Fruit fly (Drosophila melanogaster) whole organism, embryonic: ENCODE results near the gene CG11593.

Experiments used
- Ada2b ChIP-seq: fragments of 200-800 bp; sonication (Bioruptor generic); IDR thresholded peaks from 2 replicates; pipeline ENCODE4 v1.3.6; 2022; ENCODE audit warnings: missing biosample characterization, missing genetic modification characterization
- Asciz ChIP-seq: fragments of 200-800 bp; sonication (Bioruptor generic); optimal IDR thresholded peaks from 2 replicates; lab custom pipeline; 2017; ENCODE audit warnings: missing biosample characterization, mild to moderate bottlenecking, missing genetic modification characterization, missing genetic modification reagents
- CG10209 ChIP-seq: fragments of 200-800 bp; sonication (Bioruptor generic); optimal IDR thresholded peaks from 3 replicates; lab custom pipeline; 2017; ENCODE audit warnings: missing biosample characterization, mild to moderate bottlenecking, missing genetic modification characterization, missing genetic modification reagents
- CG10959 ChIP-seq: fragments of 200-800 bp; sonication (Bioruptor generic); IDR thresholded peaks from 2 replicates; pipeline ENCODE4 v1.3.6; 2022; ENCODE audit warnings: missing biosample characterization, missing genetic modification characterization
- CG11723 ChIP-seq: fragments of 200-800 bp; sonication (Bioruptor generic); optimal IDR thresholded peaks from 2 replicates; lab custom pipeline; 2017; ENCODE audit warnings: missing biosample characterization, mild to moderate bottlenecking, missing genetic modification characterization
- CG12104 ChIP-seq: fragments of 200-800 bp; sonication (Bioruptor generic); optimal IDR thresholded peaks from 3 replicates; lab custom pipeline; 2016; ENCODE audit warnings: missing biosample characterization, missing genetic modification characterization
- CG12659 ChIP-seq: fragments of 200-800 bp; sonication (Bioruptor generic); optimal IDR thresholded peaks from 3 replicates; lab custom pipeline; 2017; ENCODE audit warnings: mild to moderate bottlenecking, missing biosample characterization, missing genetic modification reagents, missing genetic modification characterization
- CG13424 ChIP-seq: fragments of 200-800 bp; sonication (Bioruptor generic); optimal IDR thresholded peaks from 2 replicates; lab custom pipeline; 2019; ENCODE audit warnings: missing biosample characterization, mild to moderate bottlenecking, missing genetic modification characterization, moderate library complexity
- CG13894 ChIP-seq: fragments of 200-800 bp; sonication (Bioruptor generic); optimal IDR thresholded peaks from 3 replicates; lab custom pipeline; 2018; ENCODE audit warnings: missing biosample characterization, mild to moderate bottlenecking, missing genetic modification characterization, moderate library complexity
- CG17361 ChIP-seq: fragments of 200-800 bp; sonication (Bioruptor generic); IDR thresholded peaks from 3 replicates; pipeline ENCODE4 v1.3.6; 2022; ENCODE audit warnings: missing biosample characterization, missing genetic modification characterization
- CG17802 ChIP-seq: fragments of 200-800 bp; sonication (Bioruptor generic); optimal IDR thresholded peaks from 2 replicates; lab custom pipeline; 2018; ENCODE audit warnings: missing biosample characterization, mild to moderate bottlenecking, missing genetic modification characterization, moderate library complexity
- CG18011 ChIP-seq: fragments of 200-800 bp; sonication (Bioruptor generic); optimal IDR thresholded peaks from 2 replicates; lab custom pipeline; 2017; ENCODE audit warnings: missing biosample characterization, missing genetic modification characterization, mild to moderate bottlenecking, moderate library complexity, missing genotype
- CG18619 ChIP-seq: fragments of 200-800 bp; sonication (Bioruptor generic); optimal IDR thresholded peaks from 3 replicates; lab custom pipeline; 2017; ENCODE audit warnings: missing biosample characterization, mild to moderate bottlenecking, missing genetic modification characterization
- CG2120 ChIP-seq: fragments of 200-800 bp; sonication (Bioruptor generic); optimal IDR thresholded peaks from 3 replicates; lab custom pipeline; 2016; ENCODE audit warnings: missing biosample characterization, missing genetic modification characterization
- CG2678 ChIP-seq: fragments of 200-800 bp; sonication (Bioruptor generic); optimal IDR thresholded peaks from 3 replicates; lab custom pipeline; 2019; ENCODE audit warnings: missing biosample characterization, mild to moderate bottlenecking, missing genetic modification characterization, moderate library complexity
- CG31441 ChIP-seq: fragments of 200-800 bp; sonication (Bioruptor generic); IDR thresholded peaks from 2 replicates; pipeline ENCODE4 v1.3.6; 2022; ENCODE audit warnings: missing biosample characterization, missing genetic modification characterization
- CG3407 ChIP-seq: fragments of 200-800 bp; sonication (Bioruptor generic); optimal IDR thresholded peaks from 2 replicates; lab custom pipeline; 2018; ENCODE audit warnings: missing biosample characterization, mild to moderate bottlenecking, missing genetic modification characterization
- CG3847 ChIP-seq: fragments of 200-800 bp; sonication (Bioruptor generic); IDR thresholded peaks from 2 replicates; pipeline ENCODE4 v1.3.6; 2022; ENCODE audit warnings: missing biosample characterization, missing genetic modification characterization
- CG7556 ChIP-seq: fragments of 200-800 bp; sonication (Bioruptor generic); optimal IDR thresholded peaks from 2 replicates; lab custom pipeline; 2017; ENCODE audit warnings: missing biosample characterization, mild to moderate bottlenecking, missing genetic modification characterization
- CG8765 ChIP-seq: fragments of 200-800 bp; sonication (Bioruptor generic); IDR thresholded peaks from 2 replicates; pipeline ENCODE4 v1.3.6; 2022; ENCODE audit warnings: missing biosample characterization, missing genetic modification characterization
- CG9727 ChIP-seq: fragments of 200-800 bp; sonication (Bioruptor generic); optimal IDR thresholded peaks from 3 replicates; lab custom pipeline; 2017; ENCODE audit warnings: missing biosample characterization, mild to moderate bottlenecking, missing genetic modification characterization
- CoRest ChIP-seq: fragments of 200-800 bp; sonication (Bioruptor generic); optimal IDR thresholded peaks from 3 replicates; lab custom pipeline; 2018; ENCODE audit warnings: missing biosample characterization, mild to moderate bottlenecking, missing genetic modification characterization, moderate library complexity
- Ets65A ChIP-seq: fragments of 200-800 bp; sonication (Bioruptor generic); peaks from one replicate; lab custom pipeline; 2016; ENCODE audit warnings: missing biosample characterization, missing genetic modification characterization
- Gug ChIP-seq: fragments of 200-800 bp; sonication (Bioruptor generic); IDR thresholded peaks from 4 replicates; pipeline ENCODE4 v1.3.6; 2022; ENCODE audit warnings: missing biosample characterization, missing genetic modification characterization
- Hmr ChIP-seq: fragments of 200-800 bp; sonication (Bioruptor generic); optimal IDR thresholded peaks from 3 replicates; lab custom pipeline; 2017; ENCODE audit warnings: mild to moderate bottlenecking, missing biosample characterization, missing genetic modification reagents, missing genetic modification characterization
- MBD-R2 ChIP-seq: fragments of 200-800 bp; sonication (Bioruptor generic); IDR thresholded peaks from 2 replicates; pipeline ENCODE4 v1.3.6; 2022; ENCODE audit warnings: missing biosample characterization, missing genetic modification characterization
- Pdp1 ChIP-seq, 2 experiments: fragments of 200-800 bp; sonication (Bioruptor generic); optimal IDR thresholded peaks; 3 replicates each; lab custom pipeline; 2016; ENCODE audit warnings: missing biosample characterization in 2 of 2, missing genetic modification characterization in 2 of 2, mild to moderate bottlenecking in 1 of 2, moderate library complexity in 1 of 2
- Ptx1 ChIP-seq: fragments of 200-800 bp; sonication (Bioruptor generic); IDR thresholded peaks from 2 replicates; pipeline ENCODE4 v1.3.6; 2022; ENCODE audit warnings: missing biosample characterization, missing genetic modification characterization
- Sox102F ChIP-seq: fragments of 200-800 bp; sonication (Bioruptor generic); optimal IDR thresholded peaks from 2 replicates; lab custom pipeline; 2018; ENCODE audit warnings: missing biosample characterization, mild to moderate bottlenecking, missing genetic modification characterization, moderate library complexity
- Sry-β ChIP-seq: fragments of 200-800 bp; sonication (Bioruptor generic); optimal IDR thresholded peaks from 2 replicates; lab custom pipeline; 2018; ENCODE audit warnings: missing biosample characterization, mild to moderate bottlenecking, missing genetic modification characterization, moderate library complexity
- Taf1 ChIP-seq: fragments of 200-800 bp; sonication (Bioruptor generic); IDR thresholded peaks from 2 replicates; pipeline ENCODE4 v1.3.6; 2022; ENCODE audit warnings: missing biosample characterization, missing genetic modification characterization
- Xbp1 ChIP-seq: fragments of 200-800 bp; sonication (Bioruptor generic); optimal IDR thresholded peaks from 3 replicates; lab custom pipeline; 2016; ENCODE audit warnings: missing biosample characterization, mild to moderate bottlenecking, missing genetic modification characterization
- Xrp1 ChIP-seq: fragments of 200-800 bp; sonication (Bioruptor generic); IDR thresholded peaks from 2 replicates; pipeline ENCODE4 v1.3.6; 2022; ENCODE audit warnings: missing biosample characterization, missing genetic modification characterization
- al ChIP-seq: fragments of 200-800 bp; sonication (Bioruptor generic); IDR thresholded peaks from 2 replicates; pipeline ENCODE4 v1.3.6; 2022; ENCODE audit warnings: missing biosample characterization, missing genetic modification characterization
- az2 ChIP-seq: fragments of 200-800 bp; sonication (Bioruptor generic); optimal IDR thresholded peaks from 3 replicates; lab custom pipeline; 2016; ENCODE audit warnings: missing biosample characterization, missing genetic modification characterization
- bab2 ChIP-seq: fragments of 200-800 bp; sonication (Bioruptor generic); optimal IDR thresholded peaks from 2 replicates; lab custom pipeline; 2016; ENCODE audit warnings: missing biosample characterization, missing genetic modification characterization
- bsh ChIP-seq, 2 experiments: fragments of 200-800 bp; sonication (Bioruptor generic); optimal IDR thresholded peaks; 2 replicates each; lab custom pipeline; 2017 to 2018; ENCODE audit warnings: mild to moderate bottlenecking in 2 of 2, missing biosample characterization in 2 of 2, missing genetic modification characterization in 2 of 2, moderate library complexity in 1 of 2
- dimm ChIP-seq: fragments of 200-800 bp; sonication (Bioruptor generic); IDR thresholded peaks from 2 replicates; pipeline ENCODE4 v1.3.6; 2022; ENCODE audit warnings: missing biosample characterization, missing genetic modification characterization
- dmrt99B ChIP-seq: fragments of 200-800 bp; sonication (Bioruptor generic); optimal IDR thresholded peaks from 2 replicates; lab custom pipeline; 2018; ENCODE audit warnings: missing biosample characterization, mild to moderate bottlenecking, missing genetic modification characterization, moderate library complexity
- grau ChIP-seq: fragments of 200-800 bp; optimal IDR thresholded peaks from 3 replicates; lab custom pipeline; 2019; ENCODE audit warnings: missing biosample characterization, mild to moderate bottlenecking, missing genetic modification characterization, moderate library complexity
- knrl ChIP-seq: fragments of 200-800 bp; sonication (Bioruptor generic); IDR thresholded peaks from 3 replicates; pipeline ENCODE4 v1.3.6; 2022; ENCODE audit warnings: missing biosample characterization, missing genetic modification characterization; ENCODE audit not compliant: partially characterized antibody
- lab ChIP-seq: fragments of 200-800 bp; sonication (Bioruptor generic); optimal IDR thresholded peaks from 3 replicates; lab custom pipeline; 2017; ENCODE audit warnings: missing biosample characterization, missing genetic modification characterization, mild to moderate bottlenecking, moderate library complexity, missing genetic modification reagents
- pnt ChIP-seq: fragments of 200-800 bp; sonication (Bioruptor generic); optimal IDR thresholded peaks from 3 replicates; lab custom pipeline; 2016; ENCODE audit warnings: missing biosample characterization, missing genetic modification characterization
- prd ChIP-seq, 3 experiments: fragments of >200 bp in 2 of 3; fragments of 200-800 bp in 1 of 3; sonication (Bioruptor generic) in 1 of 3; optimal IDR thresholded peaks in 2 of 3; IDR thresholded peaks in 1 of 3; 2 replicates in 2 of 3; 3 replicates in 1 of 3; pipeline versions ENCODE4 v1.3.6 to Lab custom; 2017 to 2022; ENCODE audit warnings: missing biosample characterization in 1 of 3, missing genetic modification characterization in 1 of 3
- row ChIP-seq: fragments of 200-800 bp; sonication (Bioruptor generic); IDR thresholded peaks from 3 replicates; pipeline ENCODE4 v1.3.6; 2022; ENCODE audit warnings: missing biosample characterization, missing genetic modification characterization
- scrt ChIP-seq: fragments of 200-800 bp; sonication (Bioruptor generic); optimal IDR thresholded peaks from 2 replicates; lab custom pipeline; 2018; ENCODE audit warnings: missing biosample characterization, mild to moderate bottlenecking, missing genetic modification characterization, moderate library complexity

Gene CG11593

dm6 chr3L:4010122-4010521, 30.2 kb downstream of the CG11593 start (continued):
- TF ChIP-seq dimm (GFP tag; lab: Robert Waterston, UW), result no peak
- no peak for TF ChIP-seq Pdp1 (GFP tag; optimal IDR thresholded peaks at IDR 0.05; lab: Kevin White, UChicago)
- TF ChIP-seq bab2 (GFP tag; lab: Kevin White, UChicago), result no peak
- TF ChIP-seq CG3847 (GFP tag; lab: Robert Waterston, UW), result no peak
- no peak for TF ChIP-seq CG17802 (tag; lab: Kevin White, UChicago)
- no peak for TF ChIP-seq CG10959 (GFP tag; lab: Robert Waterston, UW)
- TF ChIP-seq Sry-β, result no peak
- TF ChIP-seq Taf1 (GFP tag; lab: Robert Waterston, UW), result no peak

- TF ChIP-seq CG12659, result peak; percentile 5
- peak; percentile 5 for TF ChIP-seq Xbp1 (GFP tag; lab: Kevin White, UChicago)
- peak; percentile 71 for TF ChIP-seq Ets65A (GFP tag; lab: Kevin White, UChicago)
- peak; percentile 38 for TF ChIP-seq grau (tag; lab: Kevin White, UChicago)
- TF ChIP-seq Gug, result 0 out of 4 replicates have a peak, but pooled peaks have one; percentile 12
- peak; percentile 41 for TF ChIP-seq dmrt99B (tag; lab: Kevin White, UChicago)
- TF ChIP-seq pnt (GFP tag; lab: Kevin White, UChicago), result no peak
- TF ChIP-seq Sox102F (GFP tag; lab: Kevin White, UChicago), result peak; percentile 7
- peak; percentile 7 for TF ChIP-seq CoRest (tag; lab: Kevin White, UChicago)
- no peak for TF ChIP-seq prd (optimal IDR thresholded peaks at IDR 0.05; lab: Kevin White, UChicago)
- TF ChIP-seq prd (GFP tag; IDR thresholded peaks at IDR 0.05; lab: Robert Waterston, UW), result peak; percentile 42; the same call in 1 of the 3 replicates
- peak in 1 of 2 experiments; percentile 5 for TF ChIP-seq bsh (GFP tag; optimal IDR thresholded peaks at IDR 0.05; lab: Kevin White, UChicago)
- peak; percentile 21 for TF ChIP-seq CG10209 (GFP tag; lab: Kevin White, UChicago)
- TF ChIP-seq al (GFP tag; lab: Robert Waterston, UW), result no peak
- 0 out of 3 replicates have a peak, but pooled peaks have one; percentile 37 for TF ChIP-seq CG17361 (GFP tag; lab: Robert Waterston, UW)
- TF ChIP-seq CG13424, result peak; percentile 37
- no peak for TF ChIP-seq CG12104 (GFP tag; lab: Kevin White, UChicago)
- no peak for TF ChIP-seq CG18011
- TF ChIP-seq CG2678 (tag; lab: Kevin White, UChicago), result peak; percentile 22
- peak; percentile 62 for TF ChIP-seq CG13894 (tag; lab: Kevin White, UChicago)
- peak; percentile 40 for TF ChIP-seq Hmr (GFP tag; lab: Kevin White, UChicago)
- TF ChIP-seq Ada2b (GFP tag; lab: Robert Waterston, UW), result peak; percentile 13; the same call in 1 of the 2 replicates
- TF ChIP-seq MBD-R2, result no peak
- 0 out of 2 replicates have a peak, but pooled peaks have one; percentile 19 for TF ChIP-seq CG31441 (GFP tag; lab: Robert Waterston, UW)
- TF ChIP-seq knrl (GFP tag; lab: Robert Waterston, UW), result no peak
- TF ChIP-seq Ptx1 (GFP tag; lab: Robert Waterston, UW), result 0 out of 2 replicates have a peak, but pooled peaks have one; percentile 6
- peak; percentile 77 for TF ChIP-seq scrt (GFP tag; lab: Kevin White, UChicago)
- 0 out of 2 replicates have a peak, but pooled peaks have one; percentile 26 for TF ChIP-seq Xrp1 (GFP tag; lab: Robert Waterston, UW)
- TF ChIP-seq CG9727 (GFP tag; lab: Kevin White, UChicago), result peak; percentile 3
- TF ChIP-seq CG18619, result peak; percentile 26
- TF ChIP-seq row (GFP tag; lab: Robert Waterston, UW), result peak; percentile 35; the same call in 1 of the 3 replicates
- TF ChIP-seq lab, result peak; percentile 1
- TF ChIP-seq CG11723 (GFP tag; lab: Kevin White, UChicago), result no peak
- no peak for TF ChIP-seq CG8765
- TF ChIP-seq CG2120 (GFP tag; lab: Kevin White, UChicago), result peak; percentile 34
- TF ChIP-seq az2 (GFP tag; lab: Kevin White, UChicago), result peak; percentile 4
- no peak for TF ChIP-seq CG3407 (GFP tag; lab: Kevin White, UChicago)
- peak; percentile 39 for TF ChIP-seq CG7556
- no peak for TF ChIP-seq Asciz (GFP tag; lab: Kevin White, UChicago)
Measured at dm6 chr3L:4007256-4007655, 33.0 kb downstream of the CG11593 start.
